Fruit fly (Drosophila melanogaster) whole organism, embryonic: ENCODE data around the gene CG45045.

ENCODE experiments used
- ATbp ChIP-seq: fragments of 200-800 bp; sonication (Bioruptor generic); optimal IDR thresholded peaks from 2 replicates; lab custom pipeline; 2017; ENCODE audit warnings: missing biosample characterization, mild to moderate bottlenecking, missing genetic modification characterization, missing genetic modification reagents
- Adf1 ChIP-seq: fragments of 200-800 bp; sonication (Bioruptor generic); IDR thresholded peaks from 2 replicates; pipeline ENCODE4 v1.3.6; 2022; ENCODE audit warnings: missing biosample characterization, missing genetic modification characterization
- Antp ChIP-seq: fragments of 200-800 bp; sonication (Bioruptor generic); optimal IDR thresholded peaks from 3 replicates; lab custom pipeline; 2016; ENCODE audit warnings: missing biosample characterization, missing genetic modification characterization
- B-H2 ChIP-seq: fragments of 200-800 bp; sonication (Bioruptor generic); optimal IDR thresholded peaks from 2 replicates; lab custom pipeline; 2018; ENCODE audit warnings: missing biosample characterization, mild to moderate bottlenecking, missing genetic modification characterization
- BEAF-32 ChIP-seq: fragments of 200-800 bp; sonication (Bioruptor generic); optimal IDR thresholded peaks from 3 replicates; lab custom pipeline; 2017; ENCODE audit warnings: missing biosample characterization, missing genetic modification characterization, mild to moderate bottlenecking, moderate library complexity, missing genetic modification reagents
- Bgb ChIP-seq: fragments of 200-800 bp; sonication (Bioruptor generic); IDR thresholded peaks from 2 replicates; pipeline ENCODE4 v1.3.6; 2022; ENCODE audit warnings: missing biosample characterization, missing genetic modification characterization; ENCODE audit not compliant: partially characterized antibody
- CG10654 ChIP-seq: fragments of 200-800 bp; sonication (Bioruptor generic); optimal IDR thresholded peaks from 2 replicates; lab custom pipeline; 2016; ENCODE audit warnings: missing biosample characterization, missing genetic modification characterization
- CG10979 ChIP-seq: fragments of 200-800 bp; sonication (Bioruptor generic); optimal IDR thresholded peaks from 2 replicates; lab custom pipeline; 2018; ENCODE audit warnings: missing biosample characterization, mild to moderate bottlenecking, missing genetic modification characterization, moderate library complexity
- CG11456 ChIP-seq: fragments of 200-800 bp; sonication (Bioruptor generic); IDR thresholded peaks from 3 replicates; pipeline ENCODE4 v1.3.6; 2022; ENCODE audit warnings: missing biosample characterization, missing genetic modification characterization
- CG13424 ChIP-seq: fragments of 200-800 bp; sonication (Bioruptor generic); optimal IDR thresholded peaks from 2 replicates; lab custom pipeline; 2019; ENCODE audit warnings: missing biosample characterization, mild to moderate bottlenecking, missing genetic modification characterization, moderate library complexity
- CG13894 ChIP-seq: fragments of 200-800 bp; sonication (Bioruptor generic); optimal IDR thresholded peaks from 3 replicates; lab custom pipeline; 2018; ENCODE audit warnings: missing biosample characterization, mild to moderate bottlenecking, missing genetic modification characterization, moderate library complexity
- CG1602 ChIP-seq: fragments of 200-800 bp; sonication (Bioruptor generic); optimal IDR thresholded peaks from 3 replicates; lab custom pipeline; 2016; ENCODE audit warnings: missing biosample characterization, missing genetic modification characterization
- CG18262 ChIP-seq: fragments of 200-800 bp; optimal IDR thresholded peaks from 3 replicates; lab custom pipeline; 2019; ENCODE audit warnings: missing biosample characterization, mild to moderate bottlenecking, missing genetic modification characterization, moderate library complexity
- CG18764 ChIP-seq: fragments of 200-800 bp; sonication (Bioruptor generic); optimal IDR thresholded peaks from 3 replicates; lab custom pipeline; 2016; ENCODE audit warnings: missing biosample characterization, missing genetic modification characterization
- CG2120 ChIP-seq: fragments of 200-800 bp; sonication (Bioruptor generic); optimal IDR thresholded peaks from 3 replicates; lab custom pipeline; 2016; ENCODE audit warnings: missing biosample characterization, missing genetic modification characterization
- CG2889 ChIP-seq: fragments of 200-800 bp; sonication (Bioruptor generic); IDR thresholded peaks from 3 replicates; pipeline ENCODE4 v1.3.6; 2022; ENCODE audit warnings: missing biosample characterization, missing genetic modification characterization
- CG6254 ChIP-seq: fragments of 200-800 bp; sonication (Bioruptor generic); optimal IDR thresholded peaks from 3 replicates; lab custom pipeline; 2017; ENCODE audit warnings: mild to moderate bottlenecking, missing biosample characterization, missing genetic modification reagents, missing genetic modification characterization
- CG7987 ChIP-seq: fragments of 200-800 bp; sonication (Bioruptor generic); optimal IDR thresholded peaks from 2 replicates; lab custom pipeline; 2018; ENCODE audit warnings: missing biosample characterization, mild to moderate bottlenecking, missing genetic modification characterization, moderate library complexity
- Dll ChIP-seq: fragments of 200-800 bp; sonication (Bioruptor generic); IDR thresholded peaks from 4 replicates; pipeline ENCODE4 v1.3.6; 2022; ENCODE audit warnings: missing biosample characterization, missing genetic modification characterization; ENCODE audit not compliant: partially characterized antibody
- E2f1 ChIP-seq: fragments of 200-800 bp; sonication (Bioruptor generic); IDR thresholded peaks from 2 replicates; pipeline ENCODE4 v1.3.6; 2022; ENCODE audit warnings: missing biosample characterization, missing genetic modification characterization
- Eip74EF ChIP-seq, 2 experiments: fragments of 200-800 bp in 1 of 2; fragments of >200 bp in 1 of 2; sonication (Bioruptor generic) in 1 of 2; optimal IDR thresholded peaks; 2 replicates each; lab custom pipeline; 2017 to 2019; ENCODE audit warnings: missing biosample characterization in 2 of 2, missing genetic modification characterization in 2 of 2, mild to moderate bottlenecking in 1 of 2, moderate library complexity in 1 of 2
- Elba2 ChIP-seq: fragments of 200-800 bp; sonication (Bioruptor generic); optimal IDR thresholded peaks from 3 replicates; lab custom pipeline; 2016; ENCODE audit warnings: missing biosample characterization, missing genetic modification characterization
- Ets97D ChIP-seq: fragments of 200-800 bp; sonication (Bioruptor generic); optimal IDR thresholded peaks from 3 replicates; lab custom pipeline; 2016; ENCODE audit warnings: missing biosample characterization, missing genetic modification characterization
- Hmx ChIP-seq: fragments of 200-800 bp; sonication (Bioruptor generic); optimal IDR thresholded peaks from 2 replicates; lab custom pipeline; 2016; ENCODE audit warnings: missing biosample characterization, missing genetic modification characterization
- Hr51 ChIP-seq, 2 experiments: fragments of 200-800 bp; sonication (Bioruptor generic); optimal IDR thresholded peaks; 2 replicates in 1 of 2; 3 replicates in 1 of 2; lab custom pipeline; 2016 to 2018; ENCODE audit warnings: missing biosample characterization in 2 of 2, missing genetic modification characterization in 2 of 2, mild to moderate bottlenecking in 1 of 2, moderate library complexity in 1 of 2
- Jarid2 ChIP-seq: fragments of 200-800 bp; sonication (Bioruptor generic); optimal IDR thresholded peaks from 3 replicates; lab custom pipeline; 2017; ENCODE audit warnings: mild to moderate bottlenecking, missing biosample characterization, missing genetic modification reagents, missing genetic modification characterization
- Lim3 ChIP-seq: fragments of 200-800 bp; sonication (Bioruptor generic); IDR thresholded peaks from 2 replicates; pipeline ENCODE4 v1.3.6; 2022; ENCODE audit warnings: missing biosample characterization, missing genetic modification characterization
- Max ChIP-seq: fragments of 200-800 bp; sonication (Bioruptor generic); optimal IDR thresholded peaks from 2 replicates; lab custom pipeline; 2016; ENCODE audit warnings: missing biosample characterization, mild to moderate bottlenecking, missing genetic modification characterization
- NC2β ChIP-seq: fragments of 200-800 bp; sonication (Bioruptor generic); optimal IDR thresholded peaks from 2 replicates; lab custom pipeline; 2016; ENCODE audit warnings: missing biosample characterization, missing genetic modification characterization
- Nf-YC ChIP-seq: fragments of 200-800 bp; optimal IDR thresholded peaks from 3 replicates; lab custom pipeline; 2019; ENCODE audit warnings: missing biosample characterization, mild to moderate bottlenecking, missing genetic modification characterization, moderate library complexity
- Spps ChIP-seq: fragments of 200-800 bp; sonication (Bioruptor generic); optimal IDR thresholded peaks from 2 replicates; lab custom pipeline; 2018; ENCODE audit warnings: missing biosample characterization, mild to moderate bottlenecking, missing genetic modification characterization
- Usf ChIP-seq: fragments of 200-800 bp; sonication (Bioruptor generic); optimal IDR thresholded peaks from 2 replicates; lab custom pipeline; 2017; ENCODE audit warnings: missing genotype, missing biosample characterization, missing genetic modification characterization
- ase ChIP-seq: fragments of 200-800 bp; sonication (Bioruptor generic); IDR thresholded peaks from 3 replicates; pipeline ENCODE4 v1.3.6; 2022; ENCODE audit warnings: missing biosample characterization, missing genetic modification characterization
- bbx ChIP-seq: fragments of 200-800 bp; sonication (Bioruptor generic); IDR thresholded peaks from 2 replicates; pipeline ENCODE4 v1.3.6; 2022; ENCODE audit warnings: missing biosample characterization, missing genetic modification characterization; ENCODE audit not compliant: partially characterized antibody
- bcd ChIP-seq: fragments of 200-800 bp; sonication (Bioruptor generic); optimal IDR thresholded peaks from 2 replicates; lab custom pipeline; 2017; ENCODE audit warnings: missing biosample characterization, mild to moderate bottlenecking, missing genetic modification characterization
- chm ChIP-seq: fragments of 200-800 bp; sonication (Bioruptor generic); IDR thresholded peaks from 2 replicates; pipeline ENCODE4 v1.3.6; 2022; ENCODE audit warnings: missing biosample characterization, missing genetic modification characterization
- corto ChIP-seq: fragments of 200-800 bp; sonication (Bioruptor generic); optimal IDR thresholded peaks from 2 replicates; lab custom pipeline; 2016; ENCODE audit warnings: missing biosample characterization, mild to moderate bottlenecking, missing genetic modification characterization, moderate library complexity
- dpn ChIP-seq, 2 experiments: fragments of 200-800 bp; sonication (Bioruptor generic); optimal IDR thresholded peaks; 3 replicates each; lab custom pipeline; 2016; ENCODE audit warnings: missing biosample characterization in 2 of 2, missing genetic modification characterization in 2 of 2
- esg ChIP-seq: fragments of 200-800 bp; sonication (Bioruptor generic); conservative IDR thresholded peaks from 2 replicates; pipeline ENCODE4 v1.3.6; 2022; ENCODE audit warnings: missing biosample characterization, missing genetic modification characterization
- ftz-f1 ChIP-seq: fragments of 200-800 bp; sonication (Bioruptor generic); optimal IDR thresholded peaks from 2 replicates; lab custom pipeline; 2016; ENCODE audit warnings: missing biosample characterization, missing genetic modification characterization
- fu2 ChIP-seq: fragments of 200-800 bp; sonication (Bioruptor generic); optimal IDR thresholded peaks from 2 replicates; lab custom pipeline; 2016; ENCODE audit warnings: missing biosample characterization, missing genetic modification characterization
- lbe ChIP-seq: fragments of 200-800 bp; sonication (Bioruptor generic); optimal IDR thresholded peaks from 2 replicates; lab custom pipeline; 2016; ENCODE audit warnings: missing biosample characterization, mild to moderate bottlenecking, missing genetic modification characterization
- odd ChIP-seq: fragments of 200-800 bp; sonication (Bioruptor generic); optimal IDR thresholded peaks from 2 replicates; lab custom pipeline; 2017; ENCODE audit warnings: missing biosample characterization, mild to moderate bottlenecking, missing genetic modification characterization
- p53 ChIP-seq: fragments of 200-800 bp; sonication (Bioruptor generic); optimal IDR thresholded peaks from 2 replicates; lab custom pipeline; 2016; ENCODE audit warnings: missing biosample characterization, missing genetic modification characterization
- sens ChIP-seq: fragments of 200-800 bp; sonication (Bioruptor generic); peaks from one replicate; lab custom pipeline; 2016; ENCODE audit warnings: missing biosample characterization, missing genetic modification characterization
- so ChIP-seq: fragments of 200-800 bp; sonication (Bioruptor generic); IDR thresholded peaks from 3 replicates; pipeline ENCODE4 v1.3.6; 2022; ENCODE audit warnings: missing biosample characterization, missing genetic modification characterization
- sqz ChIP-seq: fragments of 200-800 bp; sonication (Bioruptor generic); optimal IDR thresholded peaks from 3 replicates; lab custom pipeline; 2018; ENCODE audit warnings: missing biosample characterization, mild to moderate bottlenecking, missing genetic modification characterization
- tap ChIP-seq: fragments of 200-800 bp; optimal IDR thresholded peaks from 3 replicates; lab custom pipeline; 2019; ENCODE audit warnings: missing biosample characterization, mild to moderate bottlenecking, missing genetic modification characterization, moderate library complexity
- vnd ChIP-seq: fragments of 200-800 bp; sonication (Bioruptor generic); IDR thresholded peaks from 3 replicates; pipeline ENCODE4 v1.3.6; 2022; ENCODE audit warnings: missing biosample characterization, missing genetic modification characterization; ENCODE audit not compliant: partially characterized antibody
- yki ChIP-seq: fragments of >200 bp; optimal IDR thresholded peaks from 3 replicates; lab custom pipeline; 2018

CG45045 gene

dm6 chr3R:17716858-17717596, 49.7 kb downstream of the CG45045 start (continued):
- peak; percentile 37 for TF ChIP-seq Antp (GFP tag; lab: Kevin White, UChicago)
- no peak for TF ChIP-seq sqz (GFP tag; lab: Kevin White, UChicago)
- TF ChIP-seq NC2β (GFP tag; lab: Kevin White, UChicago), result peak; percentile 44
- no peak for TF ChIP-seq CG18764
- no peak for TF ChIP-seq Dll (GFP tag; lab: Robert Waterston, UW)
- TF ChIP-seq CG6254 (GFP tag; lab: Kevin White, UChicago), result no peak
- no peak for TF ChIP-seq esg (GFP tag; lab: Robert Waterston, UW)
- no peak for TF ChIP-seq E2f1 (GFP tag; lab: Robert Waterston, UW)
- no peak for TF ChIP-seq vnd (GFP tag; lab: Robert Waterston, UW)
- TF ChIP-seq Nf-YC (tag; lab: Kevin White, UChicago), result peak; percentile 72
- peak; percentile 79 for TF ChIP-seq sens (GFP tag; lab: Kevin White, UChicago)
- no peak for TF ChIP-seq Lim3 (GFP tag; lab: Robert Waterston, UW)
- no peak for TF ChIP-seq Adf1 (GFP tag; lab: Robert Waterston, UW)
- TF ChIP-seq ase (GFP tag; lab: Robert Waterston, UW), result no peak
- TF ChIP-seq bbx (GFP tag; lab: Robert Waterston, UW), result no peak
- TF ChIP-seq CG10654, result no peak
- TF ChIP-seq B-H2 (GFP tag; lab: Kevin White, UChicago), result peak; percentile 21
- TF ChIP-seq CG18262 (tag; lab: Kevin White, UChicago), result no peak
- TF ChIP-seq Spps (tag; lab: Kevin White, UChicago), result no peak
- TF ChIP-seq odd (GFP tag; lab: Kevin White, UChicago), result no peak
- TF ChIP-seq Hmx, result no peak
- TF ChIP-seq ftz-f1 (GFP tag; lab: Kevin White, UChicago), result peak; percentile 77
- peak; percentile 20 for TF ChIP-seq BEAF-32 (GFP tag; lab: Kevin White, UChicago)
- no peak for TF ChIP-seq bcd (GFP tag; lab: Kevin White, UChicago)
- TF ChIP-seq dpn (GFP tag; optimal IDR thresholded peaks at IDR 0.05; lab: Kevin White, UChicago), result no peak
- TF ChIP-seq tap (tag; lab: Kevin White, UChicago), result peak; percentile 10
- no peak for TF ChIP-seq Jarid2 (GFP tag; lab: Kevin White, UChicago)
- peak; percentile 22 for TF ChIP-seq Max (GFP tag; lab: Kevin White, UChicago)
- peak; percentile 98 for TF ChIP-seq yki
- TF ChIP-seq CG2120 (GFP tag; lab: Kevin White, UChicago), result peak; percentile 60
- TF ChIP-seq corto (GFP tag; lab: Kevin White, UChicago), result peak; percentile 41
- TF ChIP-seq CG1602 (GFP tag; lab: Kevin White, UChicago), result no peak
- TF ChIP-seq CG10979 (tag; lab: Kevin White, UChicago), result no peak
- TF ChIP-seq lbe, result peak; percentile 87
- TF ChIP-seq CG7987 (GFP tag; lab: Kevin White, UChicago), result peak; percentile 20
- peak in 1 of 2 experiments; percentile 19 for TF ChIP-seq Hr51 (GFP tag; optimal IDR thresholded peaks at IDR 0.05; lab: Kevin White, UChicago)
- TF ChIP-seq Bgb (GFP tag; lab: Robert Waterston, UW), result no peak
- TF ChIP-seq Ets97D (GFP tag; lab: Kevin White, UChicago), result peak; percentile 16
- no peak for TF ChIP-seq Elba2
- TF ChIP-seq ATbp (GFP tag; lab: Kevin White, UChicago), result no peak
- TF ChIP-seq Eip74EF (GFP tag; optimal IDR thresholded peaks at IDR 0.05; lab: Kevin White, UChicago), result peak in 1 of 2 experiments; percentile 15
- TF ChIP-seq fu2, result peak; percentile 27
- TF ChIP-seq Usf, result no peak
- no peak for TF ChIP-seq CG2889 (GFP tag; lab: Robert Waterston, UW)
- TF ChIP-seq CG13894 (tag; lab: Kevin White, UChicago), result peak; percentile 37
- TF ChIP-seq p53 (GFP tag; lab: Kevin White, UChicago), result no peak
- no peak for TF ChIP-seq chm (GFP tag; lab: Robert Waterston, UW)
- no peak for TF ChIP-seq CG11456
- TF ChIP-seq so, result no peak
- TF ChIP-seq CG13424 (tag; lab: Kevin White, UChicago), result no peak
